Worm (Caenorhabditis elegans) whole organism, L2 larva: ENCODE results near the gene snt-2.

Experiments
- R02D3.7 ChIP-seq: fragments of 150-350 bp; optimal IDR thresholded peaks from 2 replicates; lab custom pipeline; 2014; ENCODE audit warnings: missing biosample characterization, missing genetic modification characterization
- Y55F3AM.14 ChIP-seq: fragments of 200-800 bp; sonication (Bioruptor generic); optimal IDR thresholded peaks from 2 replicates; lab custom pipeline; 2018; ENCODE audit warnings: mild to moderate bottlenecking, missing genetic modification characterization, missing compliant biosample characterization
- ZK546.5 ChIP-seq: sonication (generic microtip); optimal IDR thresholded peaks from 2 replicates; lab custom pipeline; 2017; ENCODE audit warnings: missing biosample characterization, missing genetic modification characterization
- alr-1 ChIP-seq: fragments of 150-350 bp; optimal IDR thresholded peaks from 2 replicates; lab custom pipeline; 2014; ENCODE audit warnings: missing biosample characterization, missing genetic modification characterization
- aly-2 ChIP-seq: fragments of 150-350 bp; optimal IDR thresholded peaks from 2 replicates; lab custom pipeline; 2014; ENCODE audit warnings: missing biosample characterization, missing genetic modification characterization
- ama-1 ChIP-seq: fragments of 150-350 bp; optimal IDR thresholded peaks from 2 replicates; lab custom pipeline; 2018; ENCODE audit warnings: inconsistent platforms
- blmp-1 ChIP-seq: sonication (generic microtip); optimal IDR thresholded peaks from 2 replicates; lab custom pipeline; 2017; ENCODE audit warnings: missing genetic modification characterization, mild to moderate bottlenecking, missing compliant biosample characterization, antibody characterized with exemption, moderate library complexity; ENCODE audit not compliant: insufficient read depth
- ceh-16 ChIP-seq: fragments of 150-350 bp; optimal IDR thresholded peaks from 2 replicates; lab custom pipeline; 2014; ENCODE audit warnings: missing biosample characterization, missing genetic modification characterization
- ceh-82 ChIP-seq: fragments of 150-350 bp; optimal IDR thresholded peaks from 2 replicates; lab custom pipeline; 2014; ENCODE audit warnings: missing biosample characterization, missing genetic modification characterization
- elt-3 ChIP-seq: sonication (generic microtip); optimal IDR thresholded peaks from 2 replicates; lab custom pipeline; 2017; ENCODE audit warnings: missing biosample characterization, missing genetic modification characterization
- lin-11 ChIP-seq: fragments of 150-350 bp; sonication (generic microtip); optimal IDR thresholded peaks from 2 replicates; lab custom pipeline; 2014; ENCODE audit warnings: missing biosample characterization, missing genetic modification characterization, inconsistent platforms, mixed read lengths
- lin-13 ChIP-seq: fragments of 150-350 bp; optimal IDR thresholded peaks from 2 replicates; lab custom pipeline; 2014; ENCODE audit warnings: missing biosample characterization, missing genetic modification reagents, missing genetic modification characterization
- lin-39 ChIP-seq: fragments of 150-350 bp; optimal IDR thresholded peaks from 2 replicates; lab custom pipeline; 2014; ENCODE audit warnings: missing biosample characterization, missing genetic modification reagents, missing genetic modification characterization
- lsy-2 ChIP-seq, 2 experiments: fragments of 150-350 bp in 1 of 2; sonication (generic microtip) in 1 of 2; optimal IDR thresholded peaks; 2 replicates each; lab custom pipeline; 2014 to 2017; ENCODE audit warnings: missing biosample characterization in 2 of 2, missing genetic modification characterization in 2 of 2
- mab-5 ChIP-seq: fragments of 150-350 bp; optimal IDR thresholded peaks from 2 replicates; lab custom pipeline; 2014; ENCODE audit warnings: missing biosample characterization, missing genetic modification characterization
- mdl-1 ChIP-seq, 2 experiments: fragments of 150-350 bp in 1 of 2; sonication (generic microtip) in 1 of 2; optimal IDR thresholded peaks; 2 replicates each; lab custom pipeline; 2017; ENCODE audit warnings: missing biosample characterization in 2 of 2, missing genetic modification characterization in 2 of 2
- nhr-10 ChIP-seq: sonication (generic microtip); optimal IDR thresholded peaks from 2 replicates; lab custom pipeline; 2017; ENCODE audit warnings: missing biosample characterization, missing genetic modification characterization
- nhr-11 ChIP-seq: fragments of 150-350 bp; optimal IDR thresholded peaks from 2 replicates; lab custom pipeline; 2014; ENCODE audit warnings: missing biosample characterization, missing genetic modification characterization
- nhr-12 ChIP-seq: fragments of 150-350 bp; optimal IDR thresholded peaks from 2 replicates; lab custom pipeline; 2014; ENCODE audit warnings: missing biosample characterization, missing genetic modification characterization
- nhr-129 ChIP-seq: fragments of 150-350 bp; optimal IDR thresholded peaks from 2 replicates; lab custom pipeline; 2014; ENCODE audit warnings: missing biosample characterization, missing genetic modification characterization
- nhr-77 ChIP-seq: fragments of 150-350 bp; optimal IDR thresholded peaks from 2 replicates; lab custom pipeline; 2014; ENCODE audit warnings: missing biosample characterization, missing genetic modification characterization
- peb-1 ChIP-seq: fragments of 150-350 bp; optimal IDR thresholded peaks from 2 replicates; lab custom pipeline; 2014; ENCODE audit warnings: missing biosample characterization, missing genetic modification characterization
- skn-1 ChIP-seq: sonication (generic microtip); optimal IDR thresholded peaks from 2 replicates; lab custom pipeline; 2017; ENCODE audit warnings: missing biosample characterization, missing genetic modification characterization
- sma-3 ChIP-seq: sonication (generic microtip); optimal IDR thresholded peaks from 2 replicates; lab custom pipeline; 2016; ENCODE audit warnings: missing genetic modification reagents, missing genetic modification characterization, missing compliant biosample characterization
- snpc-4 ChIP-seq: fragments of 150-350 bp; optimal IDR thresholded peaks from 2 replicates; lab custom pipeline; 2014; ENCODE audit warnings: missing biosample characterization, missing genetic modification characterization
- unc-62 ChIP-seq: fragments of 150-350 bp; optimal IDR thresholded peaks from 2 replicates; lab custom pipeline; 2014; ENCODE audit warnings: missing biosample characterization, missing genetic modification reagents, missing genetic modification characterization
- zag-1 ChIP-seq: fragments of 150-350 bp; optimal IDR thresholded peaks from 2 replicates; lab custom pipeline; 2014; ENCODE audit warnings: missing biosample characterization, missing genetic modification characterization

The snt-2 gene

DNA sequence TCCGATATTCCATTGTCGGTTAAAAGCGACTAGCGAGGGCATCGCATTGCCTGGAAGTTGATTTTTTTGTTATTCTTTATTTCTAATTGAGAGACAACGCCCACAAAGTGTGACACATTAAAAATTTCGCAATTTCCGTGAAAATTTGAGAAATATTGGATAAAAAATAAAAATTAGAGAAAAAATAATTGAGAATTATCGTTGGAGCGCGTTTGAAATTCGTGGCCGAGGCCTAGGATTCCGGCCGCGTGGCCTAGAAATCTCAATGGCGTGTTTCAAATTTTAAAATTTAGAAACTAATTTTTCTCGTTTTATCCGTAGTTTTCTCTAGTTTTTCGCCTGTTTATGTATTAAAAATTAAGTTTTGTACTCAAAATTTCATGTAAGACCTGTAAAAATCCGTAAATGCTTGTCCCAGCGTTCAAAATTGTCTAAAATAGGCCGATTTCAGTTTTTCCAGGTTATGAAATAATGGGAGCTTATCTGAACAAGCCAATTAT lies 10.2 kb downstream of the snt-2 start, which contains the start of the genes dagl-2 and ppm-1.G (continued):
- TF ChIP-seq Y55F3AM.14 (GFP tag; lab: Kevin White, UChicago), result no peak

DNA sequence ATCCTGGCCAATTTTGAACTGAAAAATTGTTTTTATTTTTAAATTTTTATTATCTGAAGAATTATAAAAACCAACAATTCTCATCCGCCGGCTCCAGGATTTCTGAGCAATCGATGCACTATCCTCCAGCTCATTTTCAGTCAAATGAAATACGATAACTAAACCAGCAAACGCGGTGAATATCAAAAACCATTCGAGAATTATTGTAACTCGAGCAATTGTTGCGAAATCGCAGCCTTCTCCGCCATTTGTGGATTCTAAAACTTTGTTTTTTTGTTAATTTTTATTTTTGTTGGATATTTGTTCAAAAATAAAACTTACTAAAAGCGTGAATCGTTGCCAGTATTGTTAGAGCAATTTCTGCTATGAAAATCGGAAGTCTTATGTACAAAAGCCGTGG lies 11.0 kb downstream of the snt-2 start:
- TF ChIP-seq alr-1 (tag; lab: Kevin White, UChicago) (no peak), snpc-4 (tag; lab: Kevin White, UChicago) (no peak)

DNA sequence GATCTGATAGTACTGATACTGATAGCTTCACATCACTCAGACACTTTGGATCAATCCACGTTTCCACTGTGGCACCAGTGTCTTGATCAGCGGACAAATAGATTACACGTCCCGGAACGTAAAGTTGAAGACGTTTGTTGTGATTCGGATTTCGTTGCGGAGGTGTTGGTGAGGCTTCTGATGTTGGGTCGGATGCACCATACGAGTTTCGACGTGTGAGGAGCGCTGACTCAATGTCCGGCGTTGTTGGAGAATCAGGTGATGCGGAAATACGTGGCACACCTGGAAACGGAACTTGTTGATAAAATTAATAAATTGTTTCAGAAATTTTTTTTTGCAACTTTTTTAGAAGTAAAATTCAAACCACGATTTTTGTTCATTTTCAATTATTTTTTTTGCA lies 14.8 kb downstream of the snt-2 start, which contains the start of gene alh-11:
TSS of gene alh-11 (minus strand) at position 101 of the 400 bp plus-strand sequence.
- no peak for TF ChIP-seq peb-1 (tag; lab: Kevin White, UChicago)
- TF ChIP-seq zag-1 (tag; lab: Kevin White, UChicago), result no peak
- no peak for TF ChIP-seq lin-39
- no peak for TF ChIP-seq lsy-2 (tag; optimal IDR thresholded peaks at IDR 0.05; lab: Kevin White, UChicago)
- no peak for TF ChIP-seq ama-1 (lab: Kevin White, UChicago)
- no peak for TF ChIP-seq unc-62 (GFP tag; lab: Kevin White, UChicago)
- TF ChIP-seq ZK546.5 (tag; lab: Kevin White, UChicago), result no peak
- TF ChIP-seq mab-5 (tag; lab: Kevin White, UChicago), result no peak
- no peak for TF ChIP-seq nhr-77 (tag; lab: Kevin White, UChicago)
- TF ChIP-seq alr-1 (tag; lab: Kevin White, UChicago), result no peak
- no peak for TF ChIP-seq nhr-12 (tag; lab: Kevin White, UChicago)
- TF ChIP-seq sma-3 (GFP tag; lab: Kevin White, UChicago), result no peak
- TF ChIP-seq mdl-1 (tag; optimal IDR thresholded peaks at IDR 0.05; lab: Kevin White, UChicago), result no peak
- TF ChIP-seq nhr-11 (tag; lab: Kevin White, UChicago), result no peak
- no peak for TF ChIP-seq Y55F3AM.14 (GFP tag; lab: Kevin White, UChicago)
- TF ChIP-seq, all 48 proteins: peak for 0

DNA sequence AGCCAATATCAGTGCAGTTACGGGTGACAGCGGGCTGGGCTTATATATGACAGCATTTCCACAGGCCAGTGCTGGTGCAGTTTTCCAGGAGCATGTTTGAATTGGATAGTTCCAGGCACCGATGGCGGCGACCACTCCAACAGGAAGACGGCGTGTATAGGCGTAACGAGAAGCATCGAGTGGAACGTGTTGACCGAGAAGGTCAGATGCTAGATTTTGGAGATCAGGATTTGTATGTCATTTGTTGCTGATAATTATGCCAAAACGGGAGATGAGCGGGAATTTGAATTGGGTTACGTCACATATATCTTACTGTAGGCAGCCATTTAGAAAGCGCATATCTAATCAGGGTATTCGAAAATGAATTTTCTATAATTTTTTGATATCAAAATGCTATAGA lies 18.1 kb downstream of the snt-2 start:
- TF ChIP-seq lin-11 (tag; lab: Kevin White, UChicago), result no peak
- TF ChIP-seq lin-13 (GFP tag; lab: Kevin White, UChicago), result no peak
- TF ChIP-seq lsy-2 (tag; optimal IDR thresholded peaks at IDR 0.05; lab: Kevin White, UChicago), result no peak
- no peak for TF ChIP-seq nhr-10 (tag; lab: Kevin White, UChicago)
- no peak for TF ChIP-seq aly-2 (tag; lab: Kevin White, UChicago)
- TF ChIP-seq zag-1 (tag; lab: Kevin White, UChicago), result no peak
- no peak for TF ChIP-seq alr-1 (tag; lab: Kevin White, UChicago)
- TF ChIP-seq, all 48 proteins: peak for 0

DNA sequence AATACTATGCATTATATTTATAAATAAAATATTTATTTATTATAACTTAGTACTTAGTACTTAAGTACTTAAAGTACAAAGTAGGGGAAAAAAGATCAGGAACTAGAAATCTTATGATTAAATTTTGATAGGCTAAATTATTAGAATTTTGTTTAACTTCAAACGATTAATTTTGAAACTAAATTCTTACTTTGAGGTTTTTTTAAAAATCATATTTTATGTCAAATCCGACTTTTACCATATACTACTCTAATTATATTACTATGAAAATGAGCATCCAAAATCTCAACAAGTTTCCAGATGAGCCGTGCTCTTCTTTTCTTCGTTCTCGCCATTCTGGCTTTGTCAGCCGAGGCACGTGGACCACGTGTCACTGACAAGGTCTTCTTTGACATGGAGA lies 20.4 kb downstream of the snt-2 start, which contains the start of gene cyn-6:
TSS of gene cyn-6 (plus strand) at position 301 of the 400 bp plus-strand sequence.
- TF ChIP-seq aly-2 (tag; lab: Kevin White, UChicago), result no peak
- TF ChIP-seq elt-3 (tag; lab: Kevin White, UChicago), result no peak
- TF ChIP-seq ceh-82 (tag; lab: Kevin White, UChicago), result no peak

DNA sequence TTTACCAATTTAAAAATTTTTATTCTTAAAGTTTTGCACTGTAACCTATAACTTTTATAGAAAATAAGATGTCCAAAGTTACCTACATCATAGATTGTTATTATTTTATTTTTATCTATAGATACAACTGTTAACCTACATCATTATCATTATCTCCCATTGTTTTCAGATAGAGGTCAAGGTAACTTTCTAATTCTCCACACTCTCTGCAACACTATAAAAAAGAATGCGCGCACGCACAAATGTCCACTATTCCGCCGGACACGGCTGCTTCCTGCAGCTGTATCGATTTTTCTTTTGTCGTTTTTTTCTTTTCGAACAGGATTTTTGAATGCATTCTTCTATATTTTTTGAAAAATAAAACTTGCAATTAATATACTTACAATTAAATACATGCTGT lies 20.9 kb downstream of the snt-2 start:
- TF ChIP-seq lsy-2 (tag; optimal IDR thresholded peaks at IDR 0.05; lab: Kevin White, UChicago), result peak in 1 of 2 experiments; percentile 26
- TF ChIP-seq nhr-129 (tag; lab: Kevin White, UChicago), result no peak
- no peak for TF ChIP-seq ZK546.5 (tag; lab: Kevin White, UChicago)
- peak; percentile 56 for TF ChIP-seq blmp-1 (tag; lab: Kevin White, UChicago)
- TF ChIP-seq R02D3.7 (tag; lab: Kevin White, UChicago), result no peak
- TF ChIP-seq elt-3 (tag; lab: Kevin White, UChicago), result no peak
- TF ChIP-seq zag-1 (tag; lab: Kevin White, UChicago), result no peak
- no peak for TF ChIP-seq Y55F3AM.14 (GFP tag; lab: Kevin White, UChicago)
- no peak for TF ChIP-seq lin-39
- no peak for TF ChIP-seq ama-1 (lab: Kevin White, UChicago)
- TF ChIP-seq peb-1 (tag; lab: Kevin White, UChicago), result no peak
- TF ChIP-seq skn-1 (tag; lab: Kevin White, UChicago), result no peak
- TF ChIP-seq nhr-11 (tag; lab: Kevin White, UChicago), result no peak
- TF ChIP-seq ceh-16, result no peak
- TF ChIP-seq mdl-1 (tag; optimal IDR thresholded peaks at IDR 0.05; lab: Kevin White, UChicago), result no peak

DNA sequence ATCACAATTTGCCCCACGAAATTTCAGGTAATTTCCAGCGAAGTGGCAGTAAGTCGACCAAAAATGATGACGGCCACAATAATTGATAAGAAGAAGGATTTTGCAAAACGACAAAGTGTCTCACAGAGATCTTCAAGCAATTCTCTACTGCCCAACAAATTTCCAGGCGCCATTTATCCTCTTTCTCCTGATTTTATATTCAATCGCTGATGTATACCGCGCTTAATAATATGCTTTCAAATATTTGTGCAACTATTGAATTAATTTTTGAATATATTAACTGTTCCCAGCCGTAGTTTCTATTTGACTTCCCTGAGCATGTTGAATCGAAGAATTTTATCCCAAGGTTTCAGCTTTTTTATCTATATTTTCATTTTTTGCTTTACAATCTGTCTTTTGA lies 22.6 kb downstream of the snt-2 start, which contains the start of gene tpst-2:
TSS of gene tpst-2 (plus strand) at position 301 of the 400 bp plus-strand sequence.
- no peak for TF ChIP-seq aly-2 (tag; lab: Kevin White, UChicago)
